Worm (Caenorhabditis elegans) whole organism, L1 larva: ENCODE measurements around the gene M176.10.

ENCODE experiments used
- aha-1 ChIP-seq: fragments of 150-350 bp; optimal IDR thresholded peaks from 2 replicates; lab custom pipeline; 2014; ENCODE audit warnings: missing biosample characterization, missing genetic modification characterization
- fos-1 ChIP-seq: fragments of 150-350 bp; optimal IDR thresholded peaks from 2 replicates; lab custom pipeline; 2014; ENCODE audit warnings: missing biosample characterization, missing genetic modification characterization
- hlh-17 ChIP-seq: fragments of 200-800 bp; sonication (Bioruptor generic); optimal IDR thresholded peaks from 2 replicates; lab custom pipeline; 2018; ENCODE audit warnings: missing genetic modification characterization, mild to moderate bottlenecking, missing compliant biosample characterization, moderate library complexity, borderline replicate concordance
- nhr-20 ChIP-seq: sonication (generic microtip); optimal IDR thresholded peaks from 2 replicates; lab custom pipeline; 2016; ENCODE audit warnings: mild to moderate bottlenecking, missing genetic modification characterization, missing compliant biosample characterization
- snpc-4 ChIP-seq: fragments of 150-350 bp; optimal IDR thresholded peaks from 2 replicates; lab custom pipeline; 2014; ENCODE audit warnings: missing biosample characterization, missing genetic modification characterization
- ztf-11 ChIP-seq, 2 experiments: sonication (generic microtip); optimal IDR thresholded peaks; 2 replicates each; lab custom pipeline; 2016 to 2017; ENCODE audit warnings: missing genetic modification characterization in 2 of 2, missing biosample characterization in 1 of 2, missing compliant biosample characterization in 1 of 2

- TF ChIP-seq snpc-4 (tag; lab: Kevin White, UChicago) (no peak), fos-1 (tag; lab: Kevin White, UChicago) (no peak), aha-1 (tag; lab: Kevin White, UChicago) (no peak), hlh-17 (GFP tag; lab: Kevin White, UChicago) (no peak), nhr-20 (no peak), ztf-11 (tag; optimal IDR thresholded peaks at IDR 0.05; lab: Kevin White, UChicago) (no peak)
These were observed 12.3 kb upstream of the M176.10 start, which contains the start of gene chil-13 for ce11 chrII:9438227-9438626.
